Fruit fly (Drosophila melanogaster) whole organism, embryonic: Measurements from ENCODE around the gene CG32278.

Experiments used
- ATbp ChIP-seq: fragments of 200-800 bp; sonication (Bioruptor generic); optimal IDR thresholded peaks from 2 replicates; lab custom pipeline; 2017; ENCODE audit warnings: missing biosample characterization, mild to moderate bottlenecking, missing genetic modification characterization, missing genetic modification reagents
- Atf3 ChIP-seq: fragments of 200-800 bp; sonication (Bioruptor generic); optimal IDR thresholded peaks from 3 replicates; lab custom pipeline; 2016; ENCODE audit warnings: missing biosample characterization, missing genetic modification characterization
- BEAF-32 ChIP-seq: fragments of 200-800 bp; sonication (Bioruptor generic); optimal IDR thresholded peaks from 3 replicates; lab custom pipeline; 2017; ENCODE audit warnings: missing biosample characterization, missing genetic modification characterization, mild to moderate bottlenecking, moderate library complexity, missing genetic modification reagents
- CG10209 ChIP-seq: fragments of 200-800 bp; sonication (Bioruptor generic); optimal IDR thresholded peaks from 3 replicates; lab custom pipeline; 2017; ENCODE audit warnings: missing biosample characterization, mild to moderate bottlenecking, missing genetic modification characterization, missing genetic modification reagents
- CG10654 ChIP-seq: fragments of 200-800 bp; sonication (Bioruptor generic); optimal IDR thresholded peaks from 2 replicates; lab custom pipeline; 2016; ENCODE audit warnings: missing biosample characterization, missing genetic modification characterization
- CG11560 ChIP-seq: fragments of 200-800 bp; sonication (Bioruptor generic); IDR thresholded peaks from 3 replicates; pipeline ENCODE4 v1.3.6; 2022; ENCODE audit warnings: missing biosample characterization, missing genetic modification characterization
- CG16815 ChIP-seq: fragments of 200-800 bp; sonication (Bioruptor generic); optimal IDR thresholded peaks from 3 replicates; lab custom pipeline; 2017; ENCODE audit warnings: missing biosample characterization, mild to moderate bottlenecking, missing genetic modification characterization
- CG16863 ChIP-seq: fragments of 200-800 bp; sonication (Bioruptor generic); optimal IDR thresholded peaks from 3 replicates; lab custom pipeline; 2016; ENCODE audit warnings: missing biosample characterization, missing genetic modification characterization
- CG17612 ChIP-seq: fragments of 200-800 bp; sonication (Bioruptor generic); IDR thresholded peaks from 2 replicates; pipeline ENCODE4 v1.3.6; 2022; ENCODE audit warnings: missing biosample characterization, missing genetic modification characterization
- CG2875 ChIP-seq: fragments of 200-800 bp; sonication (Bioruptor generic); optimal IDR thresholded peaks from 2 replicates; lab custom pipeline; 2017; ENCODE audit warnings: missing biosample characterization, mild to moderate bottlenecking, missing genetic modification characterization, missing genetic modification reagents
- CG30403 ChIP-seq: fragments of 200-800 bp; sonication (Bioruptor generic); optimal IDR thresholded peaks from 3 replicates; lab custom pipeline; 2016; ENCODE audit warnings: missing biosample characterization, missing genetic modification characterization
- CG31224 ChIP-seq: fragments of 200-800 bp; sonication (Bioruptor generic); IDR thresholded peaks from 2 replicates; pipeline ENCODE4 v1.3.6; 2022; ENCODE audit warnings: missing biosample characterization, missing genetic modification characterization
- CG4424 ChIP-seq: fragments of 200-800 bp; sonication (Bioruptor generic); optimal IDR thresholded peaks from 3 replicates; lab custom pipeline; 2016; ENCODE audit warnings: missing biosample characterization, missing genetic modification characterization
- CG4617 ChIP-seq: fragments of 200-800 bp; sonication (Bioruptor generic); optimal IDR thresholded peaks from 3 replicates; lab custom pipeline; 2016; ENCODE audit warnings: missing biosample characterization, missing genetic modification characterization, borderline replicate concordance
- CG5953 ChIP-seq: fragments of 200-800 bp; sonication (Bioruptor generic); IDR thresholded peaks from 2 replicates; pipeline ENCODE4 v1.3.6; 2022; ENCODE audit warnings: missing biosample characterization, missing genetic modification characterization
- CG7271 ChIP-seq: fragments of 200-800 bp; sonication (Bioruptor generic); optimal IDR thresholded peaks from 2 replicates; lab custom pipeline; 2018; ENCODE audit warnings: missing biosample characterization, mild to moderate bottlenecking, missing genetic modification characterization, moderate library complexity
- CG8290 ChIP-seq, 3 experiments: fragments of 200-800 bp; sonication (Bioruptor generic); optimal IDR thresholded peaks; 2 replicates each; lab custom pipeline; 2016 to 2019; ENCODE audit warnings: missing biosample characterization in 3 of 3, missing genetic modification characterization in 3 of 3, mild to moderate bottlenecking in 2 of 3, moderate library complexity in 1 of 3
- CG8388 ChIP-seq: fragments of 200-800 bp; sonication (Bioruptor generic); optimal IDR thresholded peaks from 2 replicates; lab custom pipeline; 2019; ENCODE audit warnings: missing biosample characterization, mild to moderate bottlenecking, missing genetic modification characterization, moderate library complexity
- CG9727 ChIP-seq: fragments of 200-800 bp; sonication (Bioruptor generic); optimal IDR thresholded peaks from 3 replicates; lab custom pipeline; 2017; ENCODE audit warnings: missing biosample characterization, mild to moderate bottlenecking, missing genetic modification characterization
- CG9932 ChIP-seq: fragments of 200-800 bp; sonication (Bioruptor generic); IDR thresholded peaks from 2 replicates; pipeline ENCODE4 v1.3.6; 2022; ENCODE audit warnings: missing biosample characterization, missing genetic modification characterization
- CkIIα-i1 ChIP-seq: fragments of 200-800 bp; sonication (Bioruptor generic); IDR thresholded peaks from 2 replicates; pipeline ENCODE4 v1.3.6; 2022; ENCODE audit warnings: missing biosample characterization, missing genetic modification characterization
- Dbx ChIP-seq: fragments of 200-800 bp; sonication (Bioruptor generic); IDR thresholded peaks from 3 replicates; pipeline ENCODE4 v1.3.6; 2022; ENCODE audit warnings: missing biosample characterization, missing genetic modification characterization
- Dek ChIP-seq: fragments of 200-800 bp; sonication (Bioruptor generic); optimal IDR thresholded peaks from 3 replicates; lab custom pipeline; 2019; ENCODE audit warnings: missing biosample characterization, mild to moderate bottlenecking, missing genetic modification characterization, moderate library complexity
- Doc3 ChIP-seq: fragments of 200-800 bp; sonication (Bioruptor generic); IDR thresholded peaks from 3 replicates; pipeline ENCODE4 v1.3.6; 2022; ENCODE audit warnings: missing biosample characterization, missing genetic modification characterization; ENCODE audit not compliant: partially characterized antibody
- E2f2 ChIP-seq: fragments of 200-800 bp; sonication (Bioruptor generic); IDR thresholded peaks from 2 replicates; pipeline ENCODE4 v1.3.6; 2022; ENCODE audit warnings: missing biosample characterization, missing genetic modification characterization
- Eip74EF ChIP-seq, 2 experiments: fragments of 200-800 bp in 1 of 2; fragments of >200 bp in 1 of 2; sonication (Bioruptor generic) in 1 of 2; optimal IDR thresholded peaks; 2 replicates each; lab custom pipeline; 2017 to 2019; ENCODE audit warnings: missing biosample characterization in 2 of 2, missing genetic modification characterization in 2 of 2, mild to moderate bottlenecking in 1 of 2, moderate library complexity in 1 of 2
- Elba2 ChIP-seq: fragments of 200-800 bp; sonication (Bioruptor generic); optimal IDR thresholded peaks from 3 replicates; lab custom pipeline; 2016; ENCODE audit warnings: missing biosample characterization, missing genetic modification characterization
- Ets65A ChIP-seq: fragments of 200-800 bp; sonication (Bioruptor generic); peaks from one replicate; lab custom pipeline; 2016; ENCODE audit warnings: missing biosample characterization, missing genetic modification characterization
- Gug ChIP-seq: fragments of 200-800 bp; sonication (Bioruptor generic); IDR thresholded peaks from 4 replicates; pipeline ENCODE4 v1.3.6; 2022; ENCODE audit warnings: missing biosample characterization, missing genetic modification characterization
- H15 ChIP-seq: fragments of 200-800 bp; sonication (Bioruptor generic); IDR thresholded peaks from 3 replicates; pipeline ENCODE4 v1.3.6; 2022; ENCODE audit warnings: missing biosample characterization, missing genetic modification characterization
- HLH3B ChIP-seq: fragments of 200-800 bp; sonication (Bioruptor generic); IDR thresholded peaks from 2 replicates; pipeline ENCODE4 v1.3.6; 2022; ENCODE audit warnings: missing biosample characterization, missing genetic modification characterization
- HLHmδ ChIP-seq: fragments of 200-800 bp; sonication (Bioruptor generic); optimal IDR thresholded peaks from 2 replicates; lab custom pipeline; 2018; ENCODE audit warnings: missing biosample characterization, mild to moderate bottlenecking, missing genetic modification characterization, moderate library complexity
- NfI ChIP-seq: fragments of 200-800 bp; sonication (Bioruptor generic); optimal IDR thresholded peaks from 3 replicates; lab custom pipeline; 2018; ENCODE audit warnings: missing biosample characterization, mild to moderate bottlenecking, missing genetic modification characterization, moderate library complexity
- Pdp1 ChIP-seq, 2 experiments: fragments of 200-800 bp; sonication (Bioruptor generic); optimal IDR thresholded peaks; 3 replicates each; lab custom pipeline; 2016; ENCODE audit warnings: missing biosample characterization in 2 of 2, missing genetic modification characterization in 2 of 2, mild to moderate bottlenecking in 1 of 2, moderate library complexity in 1 of 2
- Rx ChIP-seq: fragments of 200-800 bp; sonication (Bioruptor generic); IDR thresholded peaks from 2 replicates; pipeline ENCODE4 v1.3.6; 2022; ENCODE audit warnings: missing biosample characterization, missing genetic modification characterization
- Scr ChIP-seq: fragments of 200-800 bp; sonication (Bioruptor generic); IDR thresholded peaks from 2 replicates; pipeline ENCODE4 v1.3.6; 2022; ENCODE audit warnings: missing biosample characterization, missing genetic modification characterization; ENCODE audit not compliant: partially characterized antibody
- Usf ChIP-seq: fragments of 200-800 bp; sonication (Bioruptor generic); optimal IDR thresholded peaks from 2 replicates; lab custom pipeline; 2017; ENCODE audit warnings: missing genotype, missing biosample characterization, missing genetic modification characterization
- Vsx1 ChIP-seq: fragments of 200-800 bp; sonication (Bioruptor generic); optimal IDR thresholded peaks from 2 replicates; lab custom pipeline; 2017; ENCODE audit warnings: missing biosample characterization, mild to moderate bottlenecking, missing genetic modification characterization, missing genetic modification reagents
- bowl ChIP-seq: fragments of 200-800 bp; sonication (Bioruptor generic); IDR thresholded peaks from 2 replicates; pipeline ENCODE4 v1.3.6; 2022; ENCODE audit warnings: missing biosample characterization, missing genetic modification characterization
- ci ChIP-seq: fragments of 200-800 bp; sonication (Bioruptor generic); IDR thresholded peaks from 3 replicates; pipeline ENCODE4 v1.3.6; 2022; ENCODE audit warnings: missing biosample characterization, missing genetic modification characterization
- dan ChIP-seq: fragments of 200-800 bp; sonication (Bioruptor generic); IDR thresholded peaks from 2 replicates; pipeline ENCODE4 v1.3.6; 2022; ENCODE audit warnings: missing biosample characterization, missing genetic modification characterization
- disco-r ChIP-seq: fragments of 200-800 bp; sonication (Bioruptor generic); optimal IDR thresholded peaks from 2 replicates; lab custom pipeline; 2016; ENCODE audit warnings: missing biosample characterization, missing genetic modification characterization
- ewg ChIP-seq: fragments of 200-800 bp; sonication (Bioruptor generic); optimal IDR thresholded peaks from 3 replicates; lab custom pipeline; 2017; ENCODE audit warnings: mild to moderate bottlenecking, missing biosample characterization, missing genetic modification reagents, missing genetic modification characterization
- pfk ChIP-seq: fragments of 200-800 bp; sonication (Bioruptor generic); optimal IDR thresholded peaks from 2 replicates; lab custom pipeline; 2018; ENCODE audit warnings: missing biosample characterization, mild to moderate bottlenecking, missing genetic modification characterization, moderate library complexity
- pita ChIP-seq: fragments of 200-800 bp; sonication (Bioruptor generic); optimal IDR thresholded peaks from 2 replicates; lab custom pipeline; 2017; ENCODE audit warnings: missing biosample characterization, mild to moderate bottlenecking, missing genetic modification characterization
- pnt ChIP-seq: fragments of 200-800 bp; sonication (Bioruptor generic); optimal IDR thresholded peaks from 3 replicates; lab custom pipeline; 2016; ENCODE audit warnings: missing biosample characterization, missing genetic modification characterization
- row ChIP-seq: fragments of 200-800 bp; sonication (Bioruptor generic); IDR thresholded peaks from 3 replicates; pipeline ENCODE4 v1.3.6; 2022; ENCODE audit warnings: missing biosample characterization, missing genetic modification characterization
- schlank ChIP-seq: fragments of 200-800 bp; sonication (Bioruptor generic); optimal IDR thresholded peaks from 2 replicates; lab custom pipeline; 2018; ENCODE audit warnings: missing biosample characterization, mild to moderate bottlenecking, missing genetic modification characterization
- trem ChIP-seq: fragments of 200-800 bp; optimal IDR thresholded peaks from 3 replicates; lab custom pipeline; 2019; ENCODE audit warnings: missing biosample characterization, mild to moderate bottlenecking, missing genetic modification characterization, moderate library complexity
- tx ChIP-seq: fragments of 200-800 bp; sonication (Bioruptor generic); optimal IDR thresholded peaks from 2 replicates; lab custom pipeline; 2016; ENCODE audit warnings: missing biosample characterization, missing genetic modification characterization

CG32278 gene

DNA sequence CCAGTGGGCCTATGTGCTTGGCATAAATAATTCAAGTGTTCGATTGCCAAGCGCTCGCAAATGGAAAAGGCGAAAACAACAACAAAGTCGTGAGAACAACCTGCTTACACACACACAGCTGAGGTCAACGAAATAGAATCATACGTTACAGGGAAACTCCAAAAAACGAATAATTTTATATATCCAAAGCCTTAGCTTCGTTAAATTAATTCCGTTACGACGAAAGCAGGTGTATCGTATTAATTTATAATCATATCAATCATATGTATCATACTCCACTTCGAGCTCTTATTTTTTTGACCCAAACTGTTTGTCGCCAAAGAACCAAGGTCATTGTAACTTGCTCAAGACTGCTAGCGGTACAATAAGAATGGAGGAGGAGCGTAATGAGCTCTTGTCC is 10.4 kb downstream of the CG32278 start (continued):
- TF ChIP-seq Pdp1 (GFP tag; optimal IDR thresholded peaks at IDR 0.05; lab: Kevin White, UChicago) = peak in 1 of 2 experiments; percentile 89
- TF ChIP-seq BEAF-32 (GFP tag; lab: Kevin White, UChicago) = no peak
- peak; percentile 90 for TF ChIP-seq CG4424 (GFP tag; lab: Kevin White, UChicago)
- peak; percentile 31 for TF ChIP-seq Atf3
- TF ChIP-seq Dek (tag; lab: Kevin White, UChicago) = peak; percentile 80
- TF ChIP-seq CG10209 (GFP tag; lab: Kevin White, UChicago) = peak; percentile 79
- TF ChIP-seq H15 (GFP tag; lab: Robert Waterston, UW) = peak; percentile 89
- peak; percentile 81 for TF ChIP-seq NfI (GFP tag; lab: Kevin White, UChicago)
- TF ChIP-seq Rx (GFP tag; lab: Robert Waterston, UW) = peak; percentile 70
- TF ChIP-seq ci (GFP tag; lab: Robert Waterston, UW) = peak; percentile 89
- peak; percentile 45 for TF ChIP-seq Usf (GFP tag; lab: Kevin White, UChicago)
- TF ChIP-seq disco-r = peak; percentile 79
- peak; percentile 84 for TF ChIP-seq Dbx (GFP tag; lab: Robert Waterston, UW)
- TF ChIP-seq Vsx1 (GFP tag; lab: Kevin White, UChicago) = no peak
- no peak for TF ChIP-seq CG4617 (GFP tag; lab: Kevin White, UChicago)
- peak; percentile 87 for TF ChIP-seq trem (tag; lab: Kevin White, UChicago)
- peak; percentile 78 for TF ChIP-seq CG10654
- peak; percentile 84 for TF ChIP-seq CG8388 (GFP tag; lab: Kevin White, UChicago)
- peak; percentile 59 for TF ChIP-seq ewg (GFP tag; lab: Kevin White, UChicago)
- TF ChIP-seq CG31224 (GFP tag; lab: Robert Waterston, UW) = peak; percentile 82
- TF ChIP-seq CG9727 = peak; percentile 80
- peak; percentile 65 for TF ChIP-seq E2f2 (GFP tag; lab: Robert Waterston, UW)
- peak; percentile 68 for TF ChIP-seq schlank
- TF ChIP-seq CG11560 = peak; percentile 70; the same call in 2 of the 3 replicates
- no peak for TF ChIP-seq Scr
- no peak for TF ChIP-seq HLHmδ (GFP tag; lab: Kevin White, UChicago)
- peak; percentile 86 for TF ChIP-seq CG30403
- peak; percentile 87 for TF ChIP-seq Gug (GFP tag; lab: Robert Waterston, UW)
- TF ChIP-seq CG2875 (GFP tag; lab: Kevin White, UChicago) = peak; percentile 83
- peak; percentile 70 for TF ChIP-seq pnt (GFP tag; lab: Kevin White, UChicago)
- TF ChIP-seq CG8290 (GFP tag; optimal IDR thresholded peaks at IDR 0.05; lab: Kevin White, UChicago) = peak; percentile 79
- no peak for TF ChIP-seq CG8290 (tag; optimal IDR thresholded peaks at IDR 0.05; lab: Kevin White, UChicago)
- TF ChIP-seq row (GFP tag; lab: Robert Waterston, UW) = peak; percentile 95
- TF ChIP-seq Elba2 (GFP tag; lab: Kevin White, UChicago) = peak; percentile 30
- TF ChIP-seq pfk (GFP tag; lab: Kevin White, UChicago) = no peak
- peak; percentile 80 for TF ChIP-seq ATbp (GFP tag; lab: Kevin White, UChicago)
- TF ChIP-seq Eip74EF (GFP tag; optimal IDR thresholded peaks at IDR 0.05; lab: Kevin White, UChicago) = no peak
- peak; percentile 29; the same call in 1 of the 2 replicates for TF ChIP-seq CG5953 (GFP tag; lab: Robert Waterston, UW)
- peak; percentile 65 for TF ChIP-seq dan (GFP tag; lab: Robert Waterston, UW)
- no peak for TF ChIP-seq pita (GFP tag; lab: Kevin White, UChicago)
- TF ChIP-seq CG7271 = peak; percentile 55
- TF ChIP-seq tx (GFP tag; lab: Kevin White, UChicago) = peak; percentile 35
- peak; percentile 86 for TF ChIP-seq Ets65A (GFP tag; lab: Kevin White, UChicago)
- peak; percentile 57 for TF ChIP-seq CG16815 (GFP tag; lab: Kevin White, UChicago)
- peak; percentile 67; the same call in 1 of the 2 replicates for TF ChIP-seq CG17612 (GFP tag; lab: Robert Waterston, UW)
- TF ChIP-seq Doc3 (GFP tag; lab: Robert Waterston, UW) = no peak
- peak; percentile 86 for TF ChIP-seq HLH3B (GFP tag; lab: Robert Waterston, UW)
- peak; percentile 79 for TF ChIP-seq CG16863 (GFP tag; lab: Kevin White, UChicago)
- peak; percentile 70 for TF ChIP-seq CG9932
- no peak for TF ChIP-seq CkIIα-i1
- peak; percentile 44; the same call in 1 of the 2 replicates for TF ChIP-seq bowl (GFP tag; lab: Robert Waterston, UW)
